Worm (Caenorhabditis elegans) whole organism, late embryonic: ENCODE measurements around the gene txt-17.
"Not testable (repeated sequence)": the region's sequence is repeated elsewhere in the genome, so short reads cannot be mapped to it uniquely, and the experiment has no call there.

Experiments used
- C08G9.2 ChIP-seq: sonication (generic microtip); optimal IDR thresholded peaks from 2 replicates; lab custom pipeline; 2016; ENCODE audit warnings: mild to moderate bottlenecking, missing genetic modification characterization, moderate library complexity, missing compliant biosample characterization
- C38D4.7 ChIP-seq: fragments of 200-800 bp; sonication (Bioruptor generic); optimal IDR thresholded peaks from 2 replicates; lab custom pipeline; 2018; ENCODE audit warnings: mild to moderate bottlenecking, missing genetic modification characterization, moderate library complexity, missing compliant biosample characterization
- F13H6.1 ChIP-seq: sonication (generic microtip); optimal IDR thresholded peaks from 2 replicates; lab custom pipeline; 2016; ENCODE audit warnings: missing genetic modification characterization, missing compliant biosample characterization
- K02D7.2 ChIP-seq: sonication (generic microtip); optimal IDR thresholded peaks from 2 replicates; lab custom pipeline; 2017; ENCODE audit warnings: mild to moderate bottlenecking, missing genetic modification characterization, missing compliant biosample characterization
- Y22D7AL.16 ChIP-seq: sonication (generic microtip); optimal IDR thresholded peaks from 2 replicates; lab custom pipeline; 2016; ENCODE audit warnings: missing genetic modification characterization, missing compliant biosample characterization
- ceh-18 ChIP-seq: sonication (generic microtip); optimal IDR thresholded peaks from 2 replicates; lab custom pipeline; 2016; ENCODE audit warnings: missing genetic modification characterization, missing compliant biosample characterization
- ceh-19 ChIP-seq: fragments of 200-800 bp; sonication (Bioruptor generic); optimal IDR thresholded peaks from 2 replicates; lab custom pipeline; 2018; ENCODE audit warnings: mild to moderate bottlenecking, missing genetic modification characterization, missing compliant biosample characterization
- ceh-22 ChIP-seq: sonication (generic microtip); optimal IDR thresholded peaks from 2 replicates; lab custom pipeline; 2017; ENCODE audit warnings: missing biosample characterization, missing genetic modification characterization
- ceh-24 ChIP-seq: sonication (generic microtip); optimal IDR thresholded peaks from 2 replicates; lab custom pipeline; 2016; ENCODE audit warnings: mild to moderate bottlenecking, missing genetic modification characterization, missing compliant biosample characterization
- ceh-30 ChIP-seq: fragments of 150-350 bp; optimal IDR thresholded peaks from 2 replicates; lab custom pipeline; 2014; ENCODE audit warnings: missing biosample characterization, missing genetic modification characterization
- ceh-31 ChIP-seq: sonication (generic microtip); optimal IDR thresholded peaks from 2 replicates; lab custom pipeline; 2016; ENCODE audit warnings: missing genetic modification characterization, missing compliant biosample characterization
- ceh-48 ChIP-seq: sonication (generic microtip); optimal IDR thresholded peaks from 2 replicates; lab custom pipeline; 2016; ENCODE audit warnings: missing genetic modification characterization, inconsistent platforms, missing compliant biosample characterization
- ceh-9 ChIP-seq: sonication (generic microtip); optimal IDR thresholded peaks from 2 replicates; lab custom pipeline; 2016; ENCODE audit warnings: mild to moderate bottlenecking, missing genetic modification characterization, inconsistent platforms, missing compliant biosample characterization
- che-1 ChIP-seq: sonication (generic microtip); optimal IDR thresholded peaks from 2 replicates; lab custom pipeline; 2016; ENCODE audit warnings: mild to moderate bottlenecking, missing genetic modification characterization, missing compliant biosample characterization
- dmd-4 ChIP-seq: sonication (generic microtip); optimal IDR thresholded peaks from 2 replicates; lab custom pipeline; 2016; ENCODE audit warnings: borderline replicate concordance, missing genetic modification characterization, missing compliant biosample characterization
- elt-2 ChIP-seq: sonication (generic microtip); optimal IDR thresholded peaks from 2 replicates; lab custom pipeline; 2016; ENCODE audit warnings: missing genetic modification reagents, missing genetic modification characterization, missing compliant biosample characterization
- elt-4 ChIP-seq: sonication (generic microtip); optimal IDR thresholded peaks from 2 replicates; lab custom pipeline; 2016; ENCODE audit warnings: missing genetic modification characterization, missing compliant biosample characterization
- ets-4 ChIP-seq: sonication (generic microtip); optimal IDR thresholded peaks from 2 replicates; lab custom pipeline; 2016; ENCODE audit warnings: missing genetic modification characterization, missing compliant biosample characterization
- fax-1 ChIP-seq: sonication (generic microtip); optimal IDR thresholded peaks from 2 replicates; lab custom pipeline; 2016; ENCODE audit warnings: missing genotype, missing genetic modification characterization, missing compliant biosample characterization
- fkh-10 ChIP-seq: fragments of 150-350 bp; optimal IDR thresholded peaks from 2 replicates; lab custom pipeline; 2014; ENCODE audit warnings: missing biosample characterization, missing genetic modification reagents, missing genetic modification characterization
- fkh-6 ChIP-seq: sonication (generic microtip); optimal IDR thresholded peaks from 2 replicates; lab custom pipeline; 2016; ENCODE audit warnings: missing genetic modification characterization, missing compliant biosample characterization
- gmeb-2 ChIP-seq: sonication (generic microtip); optimal IDR thresholded peaks from 2 replicates; lab custom pipeline; 2016; ENCODE audit warnings: missing genetic modification characterization, inconsistent platforms, missing compliant biosample characterization
- hlh-13 ChIP-seq: fragments of 200-800 bp; sonication (Bioruptor generic); optimal IDR thresholded peaks from 2 replicates; lab custom pipeline; 2018; ENCODE audit warnings: mild to moderate bottlenecking, missing genetic modification characterization, missing compliant biosample characterization
- hlh-15 ChIP-seq: sonication (generic microtip); optimal IDR thresholded peaks from 2 replicates; lab custom pipeline; 2016; ENCODE audit warnings: missing genetic modification characterization, missing compliant biosample characterization
- hlh-30 ChIP-seq: sonication (generic microtip); optimal IDR thresholded peaks from 2 replicates; lab custom pipeline; 2017; ENCODE audit warnings: antibody characterized with exemption, missing genetic modification characterization, missing compliant biosample characterization; ENCODE audit not compliant: insufficient read depth
- hlh-6 ChIP-seq: sonication (generic microtip); optimal IDR thresholded peaks from 2 replicates; lab custom pipeline; 2016; ENCODE audit warnings: missing genotype, missing genetic modification characterization, missing compliant biosample characterization
- hlh-8 ChIP-seq: sonication (generic microtip); optimal IDR thresholded peaks from 2 replicates; lab custom pipeline; 2016; ENCODE audit warnings: missing genotype, missing genetic modification characterization, missing compliant biosample characterization
- madf-2 ChIP-seq: sonication (generic microtip); optimal IDR thresholded peaks from 2 replicates; lab custom pipeline; 2017; ENCODE audit warnings: missing genetic modification characterization, missing compliant biosample characterization
- mec-3 ChIP-seq: sonication (generic microtip); optimal IDR thresholded peaks from 2 replicates; lab custom pipeline; 2016; ENCODE audit warnings: borderline replicate concordance, missing genetic modification characterization, missing compliant biosample characterization
- nfya-1 ChIP-seq: sonication (generic microtip); optimal IDR thresholded peaks from 2 replicates; lab custom pipeline; 2017; ENCODE audit warnings: missing genetic modification characterization, mild to moderate bottlenecking, missing compliant biosample characterization, antibody characterized with exemption, moderate library complexity
- nhr-11 ChIP-seq: fragments of 150-350 bp; optimal IDR thresholded peaks from 2 replicates; lab custom pipeline; 2014; ENCODE audit warnings: missing biosample characterization, missing genetic modification characterization
- nhr-232 ChIP-seq: sonication (generic microtip); optimal IDR thresholded peaks from 2 replicates; lab custom pipeline; 2016; ENCODE audit warnings: missing genetic modification characterization, missing compliant biosample characterization
- npax-4 ChIP-seq: sonication (generic microtip); optimal IDR thresholded peaks from 2 replicates; lab custom pipeline; 2016; ENCODE audit warnings: missing genetic modification characterization, missing compliant biosample characterization
- odd-2 ChIP-seq: sonication (generic microtip); optimal IDR thresholded peaks from 2 replicates; lab custom pipeline; 2017; ENCODE audit warnings: antibody characterized with exemption, mild to moderate bottlenecking, missing genetic modification characterization, missing compliant biosample characterization
- pat-9 ChIP-seq: fragments of 200-800 bp; sonication (Bioruptor generic); optimal IDR thresholded peaks from 2 replicates; lab custom pipeline; 2018; ENCODE audit warnings: mild to moderate bottlenecking, missing genetic modification characterization, moderate library complexity, missing compliant biosample characterization
- pax-1 ChIP-seq: fragments of 150-350 bp; optimal IDR thresholded peaks from 2 replicates; lab custom pipeline; 2014; ENCODE audit warnings: missing biosample characterization, missing genetic modification characterization
- pha-2 ChIP-seq: sonication (generic microtip); optimal IDR thresholded peaks from 2 replicates; lab custom pipeline; 2017; ENCODE audit warnings: mild to moderate bottlenecking, missing genetic modification characterization, missing compliant biosample characterization
- pha-4 ChIP-seq: fragments of 150-350 bp; optimal IDR thresholded peaks from 2 replicates; lab custom pipeline; 2018; ENCODE audit warnings: missing biosample characterization, missing genetic modification reagents, missing genetic modification characterization
- ref-2 ChIP-seq: sonication (generic microtip); optimal IDR thresholded peaks from 2 replicates; lab custom pipeline; 2016; ENCODE audit warnings: missing genetic modification characterization, missing compliant biosample characterization
- rnt-1 ChIP-seq: sonication (generic microtip); optimal IDR thresholded peaks from 2 replicates; lab custom pipeline; 2016; ENCODE audit warnings: missing genetic modification characterization, missing compliant biosample characterization
- sdc-2 ChIP-seq: sonication (generic microtip); optimal IDR thresholded peaks from 2 replicates; lab custom pipeline; 2016; ENCODE audit warnings: missing genotype, missing genetic modification characterization, missing compliant biosample characterization
- tbx-2 ChIP-seq: sonication (generic microtip); optimal IDR thresholded peaks from 2 replicates; lab custom pipeline; 2016; ENCODE audit warnings: missing genetic modification characterization, missing compliant biosample characterization
- tbx-7 ChIP-seq: sonication (generic microtip); optimal IDR thresholded peaks from 2 replicates; lab custom pipeline; 2016; ENCODE audit warnings: missing genotype, missing genetic modification characterization, missing compliant biosample characterization
- ttx-3 ChIP-seq: sonication (generic microtip); optimal IDR thresholded peaks from 2 replicates; lab custom pipeline; 2016; ENCODE audit warnings: missing genetic modification reagents, missing genetic modification characterization, missing compliant biosample characterization
- unc-3 ChIP-seq, 2 experiments: fragments of 200-800 bp in 1 of 2; sonication (Bioruptor generic) in 1 of 2; sonication (generic microtip) in 1 of 2; conservative IDR thresholded peaks in 1 of 2; optimal IDR thresholded peaks in 1 of 2; 2 replicates each; pipeline versions ENCODE4 v1.3.6 to Lab custom; 2016 to 2022; ENCODE audit warnings: missing compliant biosample characterization in 2 of 2, missing genetic modification characterization in 2 of 2, missing genetic modification reagents in 1 of 2
- unc-42 ChIP-seq: sonication (generic microtip); optimal IDR thresholded peaks from 2 replicates; lab custom pipeline; 2016; ENCODE audit warnings: missing genotype, missing genetic modification characterization, missing compliant biosample characterization
- unc-55 ChIP-seq: sonication (generic microtip); optimal IDR thresholded peaks from 2 replicates; lab custom pipeline; 2017; ENCODE audit warnings: missing biosample characterization, missing genetic modification reagents, missing genetic modification characterization

Gene txt-17

DNA sequence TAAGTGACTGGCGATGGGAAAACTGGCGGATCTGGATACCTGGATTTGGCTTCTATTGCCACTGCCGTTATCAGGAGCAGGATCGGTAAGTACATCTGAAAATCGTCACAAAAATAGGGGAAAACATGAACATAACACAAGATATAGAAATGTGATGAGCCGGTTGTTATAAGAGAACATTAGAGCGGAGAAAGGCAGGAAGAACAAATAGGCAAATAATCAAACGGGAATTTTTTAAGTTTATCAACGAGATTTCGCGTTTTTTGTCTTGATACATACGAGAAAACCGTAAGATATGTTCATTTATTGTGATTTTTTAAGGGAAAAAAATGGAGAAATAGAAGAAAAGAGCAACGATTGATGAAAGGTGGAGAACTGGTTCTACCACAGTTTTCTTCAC, 12.2 kb upstream of the txt-17 start, which contains the start of gene Y57E12AR.1:
Gene Y57E12AR.1 (minus strand): TSS at position 101 of the 400 bp plus-strand sequence.
- TF ChIP-seq fkh-6 (tag; lab: Kevin White, UChicago), result no peak
- TF ChIP-seq ceh-24 (tag; lab: Kevin White, UChicago), result no peak

DNA sequence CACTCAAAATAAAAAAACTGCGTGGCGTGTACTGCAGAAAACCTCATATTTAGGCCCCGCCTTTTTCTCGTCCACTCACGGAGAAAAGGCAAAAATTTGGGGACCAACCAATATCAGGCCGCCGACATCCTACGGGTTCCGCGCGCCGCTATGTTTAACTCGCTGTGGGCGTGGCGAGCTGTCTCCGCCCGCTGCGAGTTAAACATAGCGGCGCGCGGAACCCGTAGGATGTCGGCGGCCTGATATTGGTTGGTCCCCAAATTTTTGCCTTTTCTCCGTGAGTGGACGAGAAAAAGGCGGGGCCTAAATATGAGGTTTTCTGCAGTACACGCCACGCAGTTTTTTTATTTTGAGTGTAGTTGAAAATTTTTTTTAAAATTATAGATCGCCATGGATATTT, 9.8 kb upstream of the txt-17 start, which contains the start of gene tmem-258:
Gene tmem-258 (plus strand): TSS at position 385 of the 400 bp plus-strand sequence.
- TF ChIP-seq K02D7.2 (tag; lab: Kevin White, UChicago); ceh-19 (GFP tag; lab: Kevin White, UChicago); pha-4 (tag; lab: Kevin White, UChicago): not testable (repeated sequence)

DNA sequence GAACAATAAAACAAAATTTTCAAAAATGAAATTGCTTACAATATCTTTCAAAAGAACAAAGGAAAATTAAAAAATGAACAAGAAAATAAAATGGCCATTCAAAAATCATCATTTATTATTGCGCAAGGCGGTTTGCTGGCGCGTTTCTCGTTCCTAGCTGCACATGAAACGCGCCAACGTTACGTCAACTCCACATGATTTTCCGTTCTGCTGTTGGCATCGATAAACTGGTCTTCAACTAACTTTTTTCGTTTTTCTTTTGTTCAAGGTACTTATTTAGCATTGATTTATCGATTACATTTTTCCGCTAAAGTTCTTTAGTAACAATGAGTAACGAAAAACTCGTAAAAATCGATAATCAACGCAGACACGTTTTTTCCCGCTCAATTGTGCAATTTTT, 7.4 kb upstream of the txt-17 start, which contains the start of the genes Y57E12AL.6 and Y57E12AL.1:
Gene Y57E12AL.6 (minus strand): TSS at position 75 of the 400 bp plus-strand sequence.
Gene Y57E12AL.1 (plus strand): TSS at position 135 of the 400 bp plus-strand sequence.
- TF ChIP-seq nfya-1 (peak; percentile 71), ceh-48 (peak; percentile 64), C38D4.7 (GFP tag; lab: Kevin White, UChicago) (peak; percentile 46), ceh-19 (GFP tag; lab: Kevin White, UChicago) (peak; percentile 48), sdc-2 (tag; lab: Kevin White, UChicago) (peak; percentile 62), K02D7.2 (tag; lab: Kevin White, UChicago) (no peak), ceh-22 (tag; lab: Kevin White, UChicago) (no peak), unc-55 (GFP tag; lab: Kevin White, UChicago) (peak; percentile 4), hlh-13 (no peak), pha-2 (peak; percentile 44), Y22D7AL.16 (tag; lab: Kevin White, UChicago) (peak; percentile 53), hlh-30 (peak; percentile 88), hlh-15 (tag; lab: Kevin White, UChicago) (peak; percentile 21), ttx-3 (tag; lab: Kevin White, UChicago) (peak; percentile 69), madf-2 (tag; lab: Kevin White, UChicago) (peak; percentile 62), mec-3 (no peak), hlh-8 (peak; percentile 61), che-1 (tag; lab: Kevin White, UChicago) (peak; percentile 51), ceh-31 (tag; lab: Kevin White, UChicago) (peak; percentile 67), ets-4 (tag; lab: Kevin White, UChicago) (peak; percentile 24), pat-9 (tag; lab: Kevin White, UChicago) (no peak), ceh-24 (tag; lab: Kevin White, UChicago) (no peak), npax-4 (tag; lab: Kevin White, UChicago) (peak; percentile 55), odd-2 (tag; lab: Kevin White, UChicago) (peak; percentile 34), fkh-6 (tag; lab: Kevin White, UChicago) (peak; percentile 31), elt-2 (tag; lab: Kevin White, UChicago) (peak; percentile 88), fkh-10 (GFP tag; lab: Kevin White, UChicago) (no peak), gmeb-2 (tag; lab: Kevin White, UChicago) (peak; percentile 31), rnt-1 (tag; lab: Kevin White, UChicago) (peak; percentile 71), fax-1 (peak; percentile 39), ceh-9 (tag; lab: Kevin White, UChicago) (no peak), dmd-4 (tag; lab: Kevin White, UChicago) (no peak), ceh-18 (peak; percentile 72), nhr-232 (peak; percentile 63), ref-2 (tag; lab: Kevin White, UChicago) (peak; percentile 40), F13H6.1 (tag; lab: Kevin White, UChicago) (peak; percentile 73), unc-42 (tag; lab: Kevin White, UChicago) (peak; percentile 28), ceh-30 (tag; lab: Kevin White, UChicago) (no peak), hlh-6 (peak; percentile 56), C08G9.2 (tag; lab: Kevin White, UChicago) (no peak), nhr-11 (tag; lab: Kevin White, UChicago) (no peak), pax-1 (tag; lab: Kevin White, UChicago) (no peak), tbx-2 (tag; lab: Kevin White, UChicago) (peak; percentile 75), tbx-7 (tag; lab: Kevin White, UChicago) (no peak), unc-3 (GFP tag; conservative IDR thresholded peaks at IDR 0.05; lab: Robert Waterston, UW) (peak; percentile 60), unc-3 (tag; optimal IDR thresholded peaks at IDR 0.05; lab: Kevin White, UChicago) (peak; percentile 60), elt-4 (tag; lab: Kevin White, UChicago) (no peak)
